Fruit fly (Drosophila melanogaster): Measurements from ENCODE around the gene CG3719.

Gene CG3719

dm6 chrX:1387149-1387752 is 7.0 kb upstream of the CG3719 start (continued):
- TF ChIP-seq sima (GFP tag; optimal IDR thresholded peaks at IDR 0.05) (no peak), CG31224 (GFP tag; IDR thresholded peaks at IDR 0.05) (no peak), lola (GFP tag; optimal IDR thresholded peaks at IDR 0.05) (no peak), CG2199 (GFP tag; IDR thresholded peaks at IDR 0.05) (no peak), Atf-2 (GFP tag; optimal IDR thresholded peaks at IDR 0.05) (no peak), H15 (GFP tag; IDR thresholded peaks at IDR 0.05) (no peak), Med (GFP tag) (peak; percentile 58), exex (tag; optimal IDR thresholded peaks at IDR 0.05) (peak; percentile 14), Rfx (GFP tag; IDR thresholded peaks at IDR 0.05) (no peak), tap (tag; optimal IDR thresholded peaks at IDR 0.05) (no peak), run (tag; optimal IDR thresholded peaks at IDR 0.05) (peak; percentile 0), CG10147 (GFP tag; optimal IDR thresholded peaks at IDR 0.05) (no peak), CG12104 (GFP tag; optimal IDR thresholded peaks at IDR 0.05) (no peak), pum (GFP tag; optimal IDR thresholded peaks at IDR 0.05) (no peak), CG12391 (tag; optimal IDR thresholded peaks at IDR 0.05) (no peak), CG34376 (GFP tag; optimal IDR thresholded peaks at IDR 0.05) (peak; percentile 32), CG12071 (GFP tag; optimal IDR thresholded peaks at IDR 0.05) (peak; percentile 52), CG11723 (GFP tag; optimal IDR thresholded peaks at IDR 0.05) (peak; percentile 28), vnd (GFP tag; IDR thresholded peaks at IDR 0.05; ENCODE audit: partially characterized antibody) (no peak), CG2875 (GFP tag; optimal IDR thresholded peaks at IDR 0.05) (peak; percentile 47), CG32532 (GFP tag; IDR thresholded peaks at IDR 0.05) (no peak), pzg (GFP tag; optimal IDR thresholded peaks at IDR 0.05) (no peak), CG3995 (GFP tag; optimal IDR thresholded peaks at IDR 0.05) (no peak), CG12659 (GFP tag; optimal IDR thresholded peaks at IDR 0.05) (peak; percentile 10), CG6272 (GFP tag; IDR thresholded peaks at IDR 0.05) (no peak), CHES-1-like (GFP tag; optimal IDR thresholded peaks at IDR 0.05) (no peak), CG17912 (GFP tag; optimal IDR thresholded peaks at IDR 0.05) (peak; percentile 32), pan (optimal IDR thresholded peaks at IDR 0.05) (no peak), pan (GFP tag; optimal IDR thresholded peaks at IDR 0.05 in 1 of 2, IDR thresholded peaks at IDR 0.05 in 1 of 2) (no peak), cad (GFP tag; optimal IDR thresholded peaks at IDR 0.05) (no peak), dati (GFP tag; IDR thresholded peaks at IDR 0.05) (no peak), CG18599 (GFP tag; optimal IDR thresholded peaks at IDR 0.05) (peak; percentile 3), CG9215 (GFP tag; IDR thresholded peaks at IDR 0.05) (no peak), ro (GFP tag; IDR thresholded peaks at IDR 0.05) (no peak), E2f1 (GFP tag; IDR thresholded peaks at IDR 0.05) (no peak), CG6689 (GFP tag; IDR thresholded peaks at IDR 0.05) (no peak), CG18619 (GFP tag; optimal IDR thresholded peaks at IDR 0.05) (peak; percentile 7), CG17568 (GFP tag; optimal IDR thresholded peaks at IDR 0.05) (no peak), phol (tag; optimal IDR thresholded peaks at IDR 0.05) (no peak), fd102C (GFP tag; optimal IDR thresholded peaks at IDR 0.05) (no peak), nerfin-1 (tag; optimal IDR thresholded peaks at IDR 0.05) (no peak), MBD-R2 (GFP tag; IDR thresholded peaks at IDR 0.05) (no peak), prd (optimal IDR thresholded peaks at IDR 0.05) (no peak), prd (GFP tag; IDR thresholded peaks at IDR 0.05) (no peak), Ets65A (GFP tag) (no peak), dysf (GFP tag; IDR thresholded peaks at IDR 0.05) (no peak), Aef1 (GFP tag; IDR thresholded peaks at IDR 0.05) (no peak), Blimp-1 (GFP tag; optimal IDR thresholded peaks at IDR 0.05) (no peak), CG3281 (GFP tag; optimal IDR thresholded peaks at IDR 0.05) (no peak), CG10431 (GFP tag; optimal IDR thresholded peaks at IDR 0.05) (no peak), jigr1 (GFP tag; IDR thresholded peaks at IDR 0.05) (no peak), CG10274 (GFP tag; optimal IDR thresholded peaks at IDR 0.05) (no peak)

Measured in whole organism, embryonic.